Fruit fly (Drosophila melanogaster) whole organism, embryonic: Measurements from ENCODE around the gene Pif1.

Experiments used
- BEAF-32 ChIP-seq: fragments of 200-800 bp; sonication (Bioruptor generic); optimal IDR thresholded peaks from 3 replicates; lab custom pipeline; 2017; ENCODE audit warnings: missing biosample characterization, missing genetic modification characterization, mild to moderate bottlenecking, moderate library complexity, missing genetic modification reagents
- CG11247 ChIP-seq: fragments of 200-800 bp; sonication (Bioruptor generic); IDR thresholded peaks from 2 replicates; pipeline ENCODE4 v1.3.6; 2022; ENCODE audit warnings: missing biosample characterization, missing genetic modification characterization
- CG13424 ChIP-seq: fragments of 200-800 bp; sonication (Bioruptor generic); optimal IDR thresholded peaks from 2 replicates; lab custom pipeline; 2019; ENCODE audit warnings: missing biosample characterization, mild to moderate bottlenecking, missing genetic modification characterization, moderate library complexity
- CG13775 ChIP-seq: fragments of 200-800 bp; sonication (Bioruptor generic); optimal IDR thresholded peaks from 3 replicates; lab custom pipeline; 2017; ENCODE audit warnings: missing biosample characterization, mild to moderate bottlenecking, missing genetic modification characterization
- CG17359 ChIP-seq: fragments of 200-800 bp; sonication (Bioruptor generic); optimal IDR thresholded peaks from 3 replicates; lab custom pipeline; 2018; ENCODE audit warnings: missing biosample characterization, mild to moderate bottlenecking, missing genetic modification characterization, moderate library complexity
- CG17568 ChIP-seq: fragments of 200-800 bp; sonication (Bioruptor generic); optimal IDR thresholded peaks from 2 replicates; lab custom pipeline; 2018; ENCODE audit warnings: missing biosample characterization, mild to moderate bottlenecking, missing genetic modification characterization, moderate library complexity
- CG18011 ChIP-seq: fragments of 200-800 bp; sonication (Bioruptor generic); optimal IDR thresholded peaks from 2 replicates; lab custom pipeline; 2017; ENCODE audit warnings: missing biosample characterization, missing genetic modification characterization, mild to moderate bottlenecking, moderate library complexity, missing genotype
- CG18619 ChIP-seq: fragments of 200-800 bp; sonication (Bioruptor generic); optimal IDR thresholded peaks from 3 replicates; lab custom pipeline; 2017; ENCODE audit warnings: missing biosample characterization, mild to moderate bottlenecking, missing genetic modification characterization
- CG31224 ChIP-seq: fragments of 200-800 bp; sonication (Bioruptor generic); IDR thresholded peaks from 2 replicates; pipeline ENCODE4 v1.3.6; 2022; ENCODE audit warnings: missing biosample characterization, missing genetic modification characterization
- CG31441 ChIP-seq: fragments of 200-800 bp; sonication (Bioruptor generic); IDR thresholded peaks from 2 replicates; pipeline ENCODE4 v1.3.6; 2022; ENCODE audit warnings: missing biosample characterization, missing genetic modification characterization
- CG3163 ChIP-seq: fragments of 200-800 bp; sonication (Bioruptor generic); optimal IDR thresholded peaks from 3 replicates; lab custom pipeline; 2016; ENCODE audit warnings: missing biosample characterization, missing genetic modification characterization
- CG3407 ChIP-seq: fragments of 200-800 bp; sonication (Bioruptor generic); optimal IDR thresholded peaks from 2 replicates; lab custom pipeline; 2018; ENCODE audit warnings: missing biosample characterization, mild to moderate bottlenecking, missing genetic modification characterization
- CG34376 ChIP-seq: fragments of 200-800 bp; sonication (Bioruptor generic); optimal IDR thresholded peaks from 2 replicates; lab custom pipeline; 2018; ENCODE audit warnings: missing biosample characterization, mild to moderate bottlenecking, missing genetic modification characterization
- CG4617 ChIP-seq: fragments of 200-800 bp; sonication (Bioruptor generic); optimal IDR thresholded peaks from 3 replicates; lab custom pipeline; 2016; ENCODE audit warnings: missing biosample characterization, missing genetic modification characterization, borderline replicate concordance
- CG6654 ChIP-seq: fragments of 200-800 bp; sonication (Bioruptor generic); optimal IDR thresholded peaks from 2 replicates; lab custom pipeline; 2017; ENCODE audit warnings: missing biosample characterization, mild to moderate bottlenecking, missing genetic modification characterization
- CG6689 ChIP-seq: fragments of 200-800 bp; sonication (Bioruptor generic); IDR thresholded peaks from 2 replicates; pipeline ENCODE4 v1.3.6; 2022; ENCODE audit warnings: missing biosample characterization, missing genetic modification characterization
- CG7271 ChIP-seq: fragments of 200-800 bp; sonication (Bioruptor generic); optimal IDR thresholded peaks from 2 replicates; lab custom pipeline; 2018; ENCODE audit warnings: missing biosample characterization, mild to moderate bottlenecking, missing genetic modification characterization, moderate library complexity
- CG7556 ChIP-seq: fragments of 200-800 bp; sonication (Bioruptor generic); optimal IDR thresholded peaks from 2 replicates; lab custom pipeline; 2017; ENCODE audit warnings: missing biosample characterization, mild to moderate bottlenecking, missing genetic modification characterization
- CG9437 ChIP-seq: fragments of 200-800 bp; sonication (Bioruptor generic); optimal IDR thresholded peaks from 2 replicates; lab custom pipeline; 2018; ENCODE audit warnings: missing biosample characterization, mild to moderate bottlenecking, missing genetic modification characterization
- Chrac-16 ChIP-seq: fragments of 200-800 bp; sonication (Bioruptor generic); optimal IDR thresholded peaks from 3 replicates; lab custom pipeline; 2016; ENCODE audit warnings: missing biosample characterization, missing genetic modification characterization
- Hsf ChIP-seq: fragments of 200-800 bp; sonication (Bioruptor generic); optimal IDR thresholded peaks from 3 replicates; lab custom pipeline; 2016; ENCODE audit warnings: missing biosample characterization, missing genetic modification characterization
- NC2α ChIP-seq: fragments of 200-800 bp; sonication (Bioruptor generic); optimal IDR thresholded peaks from 2 replicates; lab custom pipeline; 2016; ENCODE audit warnings: missing biosample characterization, missing genetic modification characterization
- NFAT ChIP-seq: fragments of 200-800 bp; sonication (Bioruptor generic); IDR thresholded peaks from 2 replicates; pipeline ENCODE4 v1.3.6; 2022; ENCODE audit warnings: missing biosample characterization, missing genetic modification characterization
- Oli ChIP-seq: fragments of 200-800 bp; sonication (Bioruptor generic); optimal IDR thresholded peaks from 2 replicates; lab custom pipeline; 2018; ENCODE audit warnings: missing biosample characterization, mild to moderate bottlenecking, missing genetic modification characterization, moderate library complexity
- Opbp ChIP-seq: fragments of 200-800 bp; sonication (Bioruptor generic); IDR thresholded peaks from 3 replicates; pipeline ENCODE4 v1.3.6; 2022; ENCODE audit warnings: missing biosample characterization, missing genetic modification characterization; ENCODE audit not compliant: partially characterized antibody
- Rfx ChIP-seq: fragments of 200-800 bp; sonication (Bioruptor generic); IDR thresholded peaks from 2 replicates; pipeline ENCODE4 v1.3.6; 2022; ENCODE audit warnings: missing biosample characterization, missing genetic modification characterization
- Side ChIP-seq: fragments of 200-800 bp; sonication (Bioruptor generic); optimal IDR thresholded peaks from 2 replicates; lab custom pipeline; 2016; ENCODE audit warnings: missing biosample characterization, missing genetic modification characterization
- Usf ChIP-seq: fragments of 200-800 bp; sonication (Bioruptor generic); optimal IDR thresholded peaks from 2 replicates; lab custom pipeline; 2017; ENCODE audit warnings: missing genotype, missing biosample characterization, missing genetic modification characterization
- amos ChIP-seq: fragments of 200-800 bp; sonication (Bioruptor generic); IDR thresholded peaks from 2 replicates; pipeline ENCODE4 v1.3.6; 2022; ENCODE audit warnings: missing biosample characterization, missing genetic modification characterization; ENCODE audit not compliant: partially characterized antibody
- bsh ChIP-seq, 2 experiments: fragments of 200-800 bp; sonication (Bioruptor generic); optimal IDR thresholded peaks; 2 replicates each; lab custom pipeline; 2017 to 2018; ENCODE audit warnings: mild to moderate bottlenecking in 2 of 2, missing biosample characterization in 2 of 2, missing genetic modification characterization in 2 of 2, moderate library complexity in 1 of 2
- crc ChIP-seq: fragments of 200-800 bp; sonication (Bioruptor generic); optimal IDR thresholded peaks from 2 replicates; lab custom pipeline; 2016; ENCODE audit warnings: missing biosample characterization, missing genetic modification characterization
- crol ChIP-seq: fragments of 200-800 bp; sonication (Bioruptor generic); IDR thresholded peaks from 2 replicates; pipeline ENCODE4 v1.3.6; 2022; ENCODE audit warnings: missing biosample characterization, missing genetic modification characterization
- ems ChIP-seq: fragments of 200-800 bp; sonication (Bioruptor generic); optimal IDR thresholded peaks from 3 replicates; lab custom pipeline; 2016; ENCODE audit warnings: missing biosample characterization, missing genetic modification characterization
- fru ChIP-seq: fragments of >200 bp; optimal IDR thresholded peaks from 2 replicates; lab custom pipeline; 2017
- gem ChIP-seq: fragments of 200-800 bp; sonication (Bioruptor generic); optimal IDR thresholded peaks from 2 replicates; lab custom pipeline; 2019; ENCODE audit warnings: missing biosample characterization, mild to moderate bottlenecking, missing genetic modification characterization, moderate library complexity
- gro ChIP-seq: fragments of 200-800 bp; sonication (Bioruptor generic); optimal IDR thresholded peaks from 2 replicates; lab custom pipeline; 2016; ENCODE audit warnings: missing biosample characterization, missing genetic modification characterization
- gt ChIP-seq: fragments of 200-800 bp; sonication (Bioruptor generic); IDR thresholded peaks from 2 replicates; pipeline ENCODE4 v1.3.6; 2022; ENCODE audit warnings: missing biosample characterization, missing genetic modification characterization
- nerfin-2 ChIP-seq: fragments of 200-800 bp; sonication (Bioruptor generic); IDR thresholded peaks from 2 replicates; pipeline ENCODE4 v1.3.6; 2022; ENCODE audit warnings: missing biosample characterization, missing genetic modification characterization; ENCODE audit not compliant: partially characterized antibody
- nmo ChIP-seq: fragments of 200-800 bp; sonication (Bioruptor generic); optimal IDR thresholded peaks from 2 replicates; lab custom pipeline; 2018; ENCODE audit warnings: missing biosample characterization, mild to moderate bottlenecking, missing genetic modification characterization, moderate library complexity
- pita ChIP-seq: fragments of 200-800 bp; sonication (Bioruptor generic); optimal IDR thresholded peaks from 2 replicates; lab custom pipeline; 2017; ENCODE audit warnings: missing biosample characterization, mild to moderate bottlenecking, missing genetic modification characterization
- prd ChIP-seq, 3 experiments: fragments of >200 bp in 2 of 3; fragments of 200-800 bp in 1 of 3; sonication (Bioruptor generic) in 1 of 3; optimal IDR thresholded peaks in 2 of 3; IDR thresholded peaks in 1 of 3; 2 replicates in 2 of 3; 3 replicates in 1 of 3; pipeline versions ENCODE4 v1.3.6 to Lab custom; 2017 to 2022; ENCODE audit warnings: missing biosample characterization in 1 of 3, missing genetic modification characterization in 1 of 3
- sens ChIP-seq: fragments of 200-800 bp; sonication (Bioruptor generic); peaks from one replicate; lab custom pipeline; 2016; ENCODE audit warnings: missing biosample characterization, missing genetic modification characterization
- sqz ChIP-seq: fragments of 200-800 bp; sonication (Bioruptor generic); optimal IDR thresholded peaks from 3 replicates; lab custom pipeline; 2018; ENCODE audit warnings: missing biosample characterization, mild to moderate bottlenecking, missing genetic modification characterization
- sug ChIP-seq: fragments of 200-800 bp; optimal IDR thresholded peaks from 2 replicates; lab custom pipeline; 2019; ENCODE audit warnings: missing biosample characterization, mild to moderate bottlenecking, missing genetic modification characterization, moderate library complexity
- tio ChIP-seq: fragments of 200-800 bp; sonication (Bioruptor generic); optimal IDR thresholded peaks from 2 replicates; lab custom pipeline; 2017; ENCODE audit warnings: missing biosample characterization, missing genetic modification characterization, inconsistent platforms
- trh ChIP-seq: fragments of 200-800 bp; sonication (Bioruptor generic); optimal IDR thresholded peaks from 2 replicates; lab custom pipeline; 2016; ENCODE audit warnings: missing biosample characterization, missing genetic modification characterization
- unpg ChIP-seq: fragments of 200-800 bp; sonication (Bioruptor generic); optimal IDR thresholded peaks from 3 replicates; lab custom pipeline; 2018; ENCODE audit warnings: missing biosample characterization, mild to moderate bottlenecking, missing genetic modification characterization, moderate library complexity

Pif1 gene

dm6 chr2L:3507209-3508164 lies 37.7 kb upstream of the Pif1 start, which contains the start of gene tim (continued):
- TF ChIP-seq ems (GFP tag; lab: Kevin White, UChicago) (no peak), crc (GFP tag; lab: Kevin White, UChicago) (no peak), CG11247 (GFP tag; lab: Robert Waterston, UW) (no peak), CG3163 (GFP tag; lab: Kevin White, UChicago) (no peak), tio (GFP tag; lab: Kevin White, UChicago) (no peak), prd (optimal IDR thresholded peaks at IDR 0.05; lab: Kevin White, UChicago) (no peak), prd (GFP tag; IDR thresholded peaks at IDR 0.05; lab: Robert Waterston, UW) (no peak), amos (GFP tag; lab: Robert Waterston, UW) (no peak), CG4617 (GFP tag; lab: Kevin White, UChicago) (no peak), CG18619 (GFP tag; lab: Kevin White, UChicago) (peak; percentile 41), fru (lab: Kevin White, UChicago) (no peak), CG17359 (peak; percentile 26), NC2α (GFP tag; lab: Kevin White, UChicago) (no peak), sug (tag; lab: Kevin White, UChicago) (no peak), trh (GFP tag; lab: Kevin White, UChicago) (no peak), sens (peak; percentile 84), CG31441 (GFP tag; lab: Robert Waterston, UW) (peak; percentile 56; the same call in 1 of the 2 replicates), gem (tag; lab: Kevin White, UChicago) (no peak), nmo (peak; percentile 59), Usf (GFP tag; lab: Kevin White, UChicago) (no peak), sqz (no peak), BEAF-32 (GFP tag; lab: Kevin White, UChicago) (no peak), CG18011 (GFP tag; lab: Kevin White, UChicago) (no peak), Chrac-16 (no peak), crol (GFP tag; lab: Robert Waterston, UW) (0 out of 2 replicates have a peak, but pooled peaks have one; percentile 32), CG3407 (peak; percentile 4), CG6654 (no peak), Opbp (GFP tag; lab: Robert Waterston, UW) (0 out of 3 replicates have a peak, but pooled peaks have one; percentile 14), CG31224 (no peak), bsh (GFP tag; optimal IDR thresholded peaks at IDR 0.05; lab: Kevin White, UChicago) (peak in 1 of 2 experiments; percentile 50), Side (no peak), CG6689 (GFP tag; lab: Robert Waterston, UW) (0 out of 2 replicates have a peak, but pooled peaks have one; percentile 9), Rfx (GFP tag; lab: Robert Waterston, UW) (0 out of 2 replicates have a peak, but pooled peaks have one; percentile 16), Hsf (GFP tag; lab: Kevin White, UChicago) (no peak), gt (GFP tag; lab: Robert Waterston, UW) (no peak), pita (GFP tag; lab: Kevin White, UChicago) (no peak), unpg (GFP tag; lab: Kevin White, UChicago) (peak; percentile 58), gro (GFP tag; lab: Kevin White, UChicago) (no peak), CG13775 (peak; percentile 13), CG7556 (GFP tag; lab: Kevin White, UChicago) (peak; percentile 73), NFAT (0 out of 2 replicates have a peak, but pooled peaks have one; percentile 16), nerfin-2 (GFP tag; lab: Robert Waterston, UW) (no peak), CG7271 (tag; lab: Kevin White, UChicago) (no peak), CG9437 (GFP tag; lab: Kevin White, UChicago) (peak; percentile 73), Oli (tag; lab: Kevin White, UChicago) (peak; percentile 26), CG34376 (GFP tag; lab: Kevin White, UChicago) (no peak), CG13424 (tag; lab: Kevin White, UChicago) (peak; percentile 56), CG17568 (GFP tag; lab: Kevin White, UChicago) (no peak)
